Worm (Caenorhabditis elegans) whole organism, L4 larva: ENCODE results near the gene gst-42.
A peak's percentile ranks its signal among the peaks of the same experiment; 100 is the strongest.

ENCODE experiments used
- F49E8.2 ChIP-seq: sonication (generic microtip); optimal IDR thresholded peaks from 2 replicates; lab custom pipeline; 2016; ENCODE audit warnings: missing compliant biosample characterization, mild to moderate bottlenecking, missing genetic modification characterization, borderline replicate concordance
- T20F7.1 ChIP-seq: fragments of 200-800 bp; sonication (Bioruptor generic); optimal IDR thresholded peaks from 2 replicates; lab custom pipeline; 2018; ENCODE audit warnings: mild to moderate bottlenecking, missing genetic modification characterization, missing compliant biosample characterization
- T26A8.4 ChIP-seq: fragments of 200-800 bp; sonication (Bioruptor generic); IDR thresholded peaks from 2 replicates; pipeline ENCODE4 v1.3.6; 2022; ENCODE audit warnings: missing genetic modification characterization, missing compliant biosample characterization
- Y105C5A.15 ChIP-seq: fragments of 200-800 bp; sonication (Bioruptor generic); IDR thresholded peaks from 2 replicates; pipeline ENCODE4 v1.3.6; 2022; ENCODE audit warnings: missing genetic modification characterization, missing compliant biosample characterization
- Y48G9A.11 ChIP-seq: fragments of 200-800 bp; sonication (Bioruptor generic); IDR thresholded peaks from 2 replicates; pipeline ENCODE4 v1.3.6; 2022; ENCODE audit warnings: missing genetic modification reagents, missing genetic modification characterization, missing compliant biosample characterization
- aha-1 ChIP-seq: fragments of 150-350 bp; peaks from one replicate; lab custom pipeline; 2014; ENCODE audit warnings: missing biosample characterization, missing genetic modification characterization
- aly-2 ChIP-seq: sonication (generic microtip); optimal IDR thresholded peaks from 2 replicates; lab custom pipeline; 2018; ENCODE audit warnings: missing biosample characterization, missing genetic modification characterization
- daf-16 ChIP-seq, 3 experiments: sonication (generic microtip); optimal IDR thresholded peaks; 2 replicates each; lab custom pipeline; 2016 to 2017; ENCODE audit warnings: missing genetic modification characterization in 3 of 3, missing genetic modification reagents in 3 of 3, mild to moderate bottlenecking in 2 of 3, missing compliant biosample characterization in 2 of 3, missing biosample characterization in 1 of 3, moderate library complexity in 1 of 3
- duxl-1 ChIP-seq: sonication (generic microtip); optimal IDR thresholded peaks from 2 replicates; lab custom pipeline; 2016; ENCODE audit warnings: mild to moderate bottlenecking, missing genetic modification characterization, moderate library complexity, missing compliant biosample characterization; ENCODE audit not compliant: poor library complexity
- egl-27 ChIP-seq: sonication (generic microtip); optimal IDR thresholded peaks from 3 replicates; lab custom pipeline; 2017; ENCODE audit warnings: missing biosample characterization, missing genetic modification reagents, missing genetic modification characterization
- fkh-10 ChIP-seq: fragments of 150-350 bp; optimal IDR thresholded peaks from 2 replicates; lab custom pipeline; 2014; ENCODE audit warnings: missing biosample characterization, missing genetic modification reagents, missing genetic modification characterization
- gei-8 ChIP-seq: fragments of 200-800 bp; sonication (Bioruptor generic); optimal IDR thresholded peaks from 2 replicates; lab custom pipeline; 2018; ENCODE audit warnings: mild to moderate bottlenecking, missing genetic modification characterization, missing compliant biosample characterization
- hlh-30 ChIP-seq: sonication (generic microtip); optimal IDR thresholded peaks from 2 replicates; lab custom pipeline; 2017; ENCODE audit warnings: antibody characterized with exemption, mild to moderate bottlenecking, missing genetic modification characterization, missing compliant biosample characterization; ENCODE audit not compliant: insufficient read depth
- hmg-1.1 ChIP-seq: fragments of 200-800 bp; sonication (Bioruptor generic); IDR thresholded peaks from 2 replicates; pipeline ENCODE4 v1.3.6; 2022; ENCODE audit warnings: missing genetic modification reagents, missing genetic modification characterization, missing compliant biosample characterization
- jun-1 ChIP-seq: fragments of 150-350 bp; optimal IDR thresholded peaks from 2 replicates; lab custom pipeline; 2014; ENCODE audit warnings: missing biosample characterization, missing genetic modification reagents, missing genetic modification characterization
- lir-3 ChIP-seq: sonication (generic microtip); optimal IDR thresholded peaks from 2 replicates; lab custom pipeline; 2016; ENCODE audit warnings: mild to moderate bottlenecking, missing genetic modification characterization, missing compliant biosample characterization
- mdl-1 ChIP-seq, 2 experiments: fragments of 150-350 bp in 1 of 2; sonication (generic microtip) in 1 of 2; optimal IDR thresholded peaks; 2 replicates each; lab custom pipeline; 2014 to 2017; ENCODE audit warnings: missing biosample characterization in 2 of 2, missing genetic modification characterization in 2 of 2
- mep-1 ChIP-seq: fragments of 150-350 bp; sonication (generic microtip); optimal IDR thresholded peaks from 3 replicates; lab custom pipeline; 2014; ENCODE audit warnings: missing biosample characterization, missing genetic modification characterization
- mes-2 ChIP-seq: sonication (generic microtip); optimal IDR thresholded peaks from 2 replicates; lab custom pipeline; 2016; ENCODE audit warnings: missing genotype, mild to moderate bottlenecking, missing genetic modification characterization, missing compliant biosample characterization; ENCODE audit not compliant: poor library complexity, severe bottlenecking
- nhr-102 ChIP-seq: sonication (generic microtip); optimal IDR thresholded peaks from 2 replicates; lab custom pipeline; 2016; ENCODE audit warnings: mild to moderate bottlenecking, missing genetic modification characterization, moderate library complexity, missing compliant biosample characterization
- nhr-111 ChIP-seq: fragments of 200-800 bp; sonication (Bioruptor generic); optimal IDR thresholded peaks from 2 replicates; lab custom pipeline; 2018; ENCODE audit warnings: mild to moderate bottlenecking, missing genetic modification characterization, missing compliant biosample characterization
- nhr-28 ChIP-seq: fragments of 150-350 bp; optimal IDR thresholded peaks from 2 replicates; lab custom pipeline; 2014; ENCODE audit warnings: missing biosample characterization, missing genetic modification characterization
- nhr-42 ChIP-seq: fragments of 200-800 bp; sonication (Bioruptor generic); IDR thresholded peaks from 2 replicates; pipeline ENCODE4 v1.3.6; 2022; ENCODE audit warnings: missing genetic modification characterization, missing compliant biosample characterization
- pha-4 ChIP-seq, 2 experiments: fragments of 150-350 bp in 1 of 2; fragments of 200-800 bp in 1 of 2; sonication (Bioruptor generic) in 1 of 2; IDR thresholded peaks in 1 of 2; optimal IDR thresholded peaks in 1 of 2; 2 replicates each; pipeline versions ENCODE4 v1.3.6 to Lab custom; 2014 to 2022; ENCODE audit warnings: missing genetic modification characterization in 2 of 2, missing genetic modification reagents in 2 of 2, missing biosample characterization in 1 of 2, missing compliant biosample characterization in 1 of 2
- pqm-1 ChIP-seq: sonication (generic microtip); optimal IDR thresholded peaks from 2 replicates; lab custom pipeline; 2017; ENCODE audit warnings: missing biosample characterization, missing genetic modification characterization
- sdz-12 ChIP-seq: fragments of 200-800 bp; sonication (Bioruptor generic); optimal IDR thresholded peaks from 2 replicates; lab custom pipeline; 2018; ENCODE audit warnings: mild to moderate bottlenecking, missing genetic modification characterization, missing compliant biosample characterization
- spr-1 ChIP-seq: sonication (generic microtip); optimal IDR thresholded peaks from 2 replicates; lab custom pipeline; 2016; ENCODE audit warnings: mild to moderate bottlenecking, missing genetic modification characterization, missing compliant biosample characterization
- tag-97 ChIP-seq: fragments of 200-800 bp; sonication (Bioruptor generic); IDR thresholded peaks from 2 replicates; pipeline ENCODE4 v1.3.6; 2022; ENCODE audit warnings: missing genetic modification characterization, missing compliant biosample characterization
- tra-1 ChIP-seq: fragments of 200-800 bp; sonication (Bioruptor generic); IDR thresholded peaks from 2 replicates; pipeline ENCODE4 v1.3.6; 2022; ENCODE audit warnings: missing genetic modification reagents, missing genetic modification characterization, missing compliant biosample characterization
- unc-62 ChIP-seq, 3 experiments: fragments of 150-350 bp in 1 of 3; sonication (generic microtip); optimal IDR thresholded peaks in 2 of 3; peaks in 1 of 3; 1 replicate in 1 of 3; 2 replicates in 2 of 3; lab custom pipeline; 2014 to 2017; ENCODE audit warnings: missing biosample characterization in 3 of 3, missing genetic modification characterization in 3 of 3, missing genetic modification reagents in 3 of 3, missing genotype in 1 of 3
- zip-2 ChIP-seq: fragments of 150-350 bp; optimal IDR thresholded peaks from 2 replicates; lab custom pipeline; 2014; ENCODE audit warnings: missing biosample characterization, missing genetic modification characterization
- ztf-7 ChIP-seq: fragments of 150-350 bp; optimal IDR thresholded peaks from 2 replicates; lab custom pipeline; 2014; ENCODE audit warnings: missing biosample characterization, missing genetic modification characterization

The gst-42 gene

ce11 chrX:11757666-11758065 is 29.9 kb upstream of the gst-42 start (continued):
- TF ChIP-seq egl-27 (tag; lab: Kevin White, UChicago) (no peak), T26A8.4 (GFP tag; lab: Robert Waterston, UW) (no peak; the same call in none of the 2 replicates), mes-2 (tag; lab: Kevin White, UChicago) (peak; percentile 86), sdz-12 (GFP tag; lab: Kevin White, UChicago) (peak; percentile 86), nhr-28 (tag; lab: Kevin White, UChicago) (no peak), hmg-1.1 (GFP tag; lab: Robert Waterston, UW) (peak; percentile 96), ztf-7 (tag; lab: Kevin White, UChicago) (peak; percentile 69), mep-1 (tag; lab: Kevin White, UChicago) (no peak), aly-2 (no peak), pha-4 (GFP tag; IDR thresholded peaks at IDR 0.05; lab: Robert Waterston, UW) (peak; percentile 95), pha-4 (tag; optimal IDR thresholded peaks at IDR 0.05; lab: Kevin White, UChicago) (no peak), nhr-111 (peak; percentile 72), duxl-1 (tag; lab: Kevin White, UChicago) (peak; percentile 92), nhr-102 (tag; lab: Kevin White, UChicago) (no peak), Y105C5A.15 (GFP tag; lab: Robert Waterston, UW) (peak; percentile 79; the same call in 1 of the 2 replicates), nhr-42 (GFP tag; lab: Robert Waterston, UW) (0 out of 2 replicates have a peak, but pooled peaks have one; percentile 64), tag-97 (GFP tag; lab: Robert Waterston, UW) (no peak)

DNA sequence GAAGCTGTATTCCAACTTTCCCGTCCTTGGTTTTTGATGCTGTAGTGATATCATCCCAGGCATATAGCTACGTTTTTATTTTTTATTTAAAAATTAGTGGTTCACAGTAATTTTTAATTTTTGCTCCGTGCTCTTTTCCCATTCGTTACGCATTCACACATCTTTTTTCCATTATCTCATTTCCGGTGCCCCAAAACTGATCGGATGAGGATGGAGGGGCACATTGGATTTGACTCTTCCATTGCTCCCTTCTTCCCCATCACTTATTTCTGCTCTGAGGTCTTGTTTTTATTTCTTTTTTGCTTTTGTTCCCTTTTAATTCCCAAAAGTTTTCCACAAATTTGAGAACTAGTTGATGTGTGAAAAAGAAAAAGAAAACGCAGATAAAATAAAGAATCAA is 25.4 kb upstream of the gst-42 start:
- TF ChIP-seq pqm-1 (tag; lab: Kevin White, UChicago) (no peak), T20F7.1 (no peak), lir-3 (tag; lab: Kevin White, UChicago) (no peak), nhr-42 (GFP tag; lab: Robert Waterston, UW) (no peak), tra-1 (no peak), zip-2 (no peak), nhr-111 (no peak), unc-62 (GFP tag; optimal IDR thresholded peaks at IDR 0.05 in 1 of 2; lab: Kevin White, UChicago) (no peak), unc-62 (tag; optimal IDR thresholded peaks at IDR 0.05; lab: Kevin White, UChicago) (no peak), F49E8.2 (tag; lab: Kevin White, UChicago) (no peak), gei-8 (GFP tag; lab: Kevin White, UChicago) (no peak), pha-4 (GFP tag; IDR thresholded peaks at IDR 0.05; lab: Robert Waterston, UW) (no peak), pha-4 (tag; optimal IDR thresholded peaks at IDR 0.05; lab: Kevin White, UChicago) (no peak), daf-16 (GFP tag; optimal IDR thresholded peaks at IDR 0.05; lab: Kevin White, UChicago) (no peak), daf-16 (tag; optimal IDR thresholded peaks at IDR 0.05; lab: Kevin White, UChicago) (no peak), spr-1 (no peak), mep-1 (tag; lab: Kevin White, UChicago) (no peak), jun-1 (tag; lab: Kevin White, UChicago) (no peak), hlh-30 (no peak)

DNA sequence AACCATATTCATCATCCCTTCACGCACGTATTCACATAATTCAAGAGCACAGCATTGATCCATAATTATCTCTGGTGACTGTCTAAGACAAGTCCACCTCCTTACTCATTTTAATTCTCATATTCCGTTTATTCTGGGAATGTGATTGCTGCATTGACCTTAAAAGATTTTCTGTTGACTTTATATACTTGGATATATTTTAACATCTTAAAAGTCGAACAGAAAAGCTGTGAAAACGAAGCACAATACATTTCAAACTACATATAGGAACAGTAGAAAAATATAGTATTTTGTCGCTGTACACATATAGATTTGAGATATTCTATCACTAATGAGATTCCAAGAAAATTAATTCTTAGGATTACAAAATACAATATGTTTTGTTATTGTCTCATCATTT is 24.6 kb upstream of the gst-42 start:
- TF ChIP-seq aha-1 (tag; lab: Kevin White, UChicago): peak; percentile 91
- no peak for TF ChIP-seq Y48G9A.11 (GFP tag; lab: Robert Waterston, UW)

- TF ChIP-seq unc-62 (GFP tag; optimal IDR thresholded peaks at IDR 0.05 in 1 of 2; lab: Kevin White, UChicago): peak in 1 of 2 experiments; percentile 92
- no peak for TF ChIP-seq unc-62 (tag; optimal IDR thresholded peaks at IDR 0.05; lab: Kevin White, UChicago)
- no peak for TF ChIP-seq mdl-1 (tag; optimal IDR thresholded peaks at IDR 0.05; lab: Kevin White, UChicago)
- TF ChIP-seq fkh-10 (GFP tag; lab: Kevin White, UChicago): peak; percentile 15
- peak; percentile 24 for TF ChIP-seq aha-1 (tag; lab: Kevin White, UChicago)
Measured at ce11 chrX:11745821-11746485, 18.2 kb upstream of the gst-42 start, which contains the start of gene C40H5.2. Gene C40H5.2 (plus strand): TSS chrX:11746076.
